Worm (Caenorhabditis elegans): ENCODE results near the gene F52H2.3.

ce11 chrX:2531276-2531675, 9.6 kb downstream of the F52H2.3 start:
- TF ChIP-seq klf-2 (GFP tag; conservative IDR thresholded peaks at IDR 0.05): no peak
- TF ChIP-seq ztf-29 (GFP tag; IDR thresholded peaks at IDR 0.05): no peak
- no peak for TF ChIP-seq tab-1 (GFP tag; IDR thresholded peaks at IDR 0.05)
- TF ChIP-seq ref-1 (GFP tag; conservative IDR thresholded peaks at IDR 0.05): no peak
